Fruit fly (Drosophila melanogaster): ENCODE measurements around the gene CG12773.

dm6 chrX:1388148-1388703, 34.4 kb upstream of the CG12773 start:
- no peak for TF ChIP-seq CG7101 (tag; optimal IDR thresholded peaks at IDR 0.05)
- no peak for TF ChIP-seq CG14711 (tag; optimal IDR thresholded peaks at IDR 0.05)
- TF ChIP-seq bab1 (GFP tag; optimal IDR thresholded peaks at IDR 0.05) = peak; percentile 18
- TF ChIP-seq ovo (GFP tag; optimal IDR thresholded peaks at IDR 0.05) = peak; percentile 90
- TF ChIP-seq kay (GFP tag; ENCODE audit: borderline replicate concordance) = no peak
- no peak for TF ChIP-seq CG33017 (tag; optimal IDR thresholded peaks at IDR 0.05)
- peak; percentile 36 for TF ChIP-seq tj (GFP tag; optimal IDR thresholded peaks at IDR 0.05)
